In the genomic region with DNA sequence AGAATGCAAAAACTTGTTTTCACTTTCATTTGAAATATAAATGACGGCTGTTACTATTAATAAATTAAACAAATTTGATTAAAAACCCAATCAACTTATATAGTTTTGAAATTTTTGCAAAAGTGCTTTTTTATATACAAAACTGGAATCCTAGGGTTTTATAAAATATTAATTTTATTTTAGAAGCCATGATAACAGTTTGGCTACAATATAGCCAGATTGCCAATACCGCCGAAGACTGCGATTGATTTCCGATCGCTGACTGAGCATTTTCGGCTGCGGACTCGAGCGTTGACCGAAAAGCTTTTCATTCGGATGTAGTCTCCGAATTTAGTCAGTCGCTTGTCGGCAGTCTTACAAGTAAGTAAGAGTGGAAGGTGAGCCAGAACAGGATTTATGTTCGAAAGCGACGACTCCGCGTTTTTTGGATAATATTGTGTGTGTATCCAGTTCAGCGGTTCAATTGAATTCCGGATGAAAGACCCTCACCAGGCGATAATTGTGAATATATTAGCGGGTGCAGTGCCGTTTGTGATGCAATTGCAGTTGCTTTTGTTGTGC, we compare ENCODE assay signal across 1 fruit fly cellular context.
TF ChIP-seq lines count a peak whose summit lies in the region.

A gene (plus strand): TSS at position 306 of the 561 bp plus-strand sequence.

TF ChIP-seq in whole organism, embryonic, 481 proteins besides CTCF, POLR2A, EP300 and RAD21 (continued from another document):
- TF ChIP-seq CG1647 (GFP tag; optimal IDR thresholded peaks at IDR 0.05; lab: Kevin White, UChicago), result no peak
- no peak for TF ChIP-seq zen (tag; optimal IDR thresholded peaks at IDR 0.05; lab: Kevin White, UChicago)
- TF ChIP-seq usp (GFP tag; optimal IDR thresholded peaks at IDR 0.05; lab: Kevin White, UChicago), result no peak
- peak; percentile 17 for TF ChIP-seq CG10543 (GFP tag; optimal IDR thresholded peaks at IDR 0.05; lab: Kevin White, UChicago)
- peak; percentile 52 for TF ChIP-seq CG15514 (GFP tag; optimal IDR thresholded peaks at IDR 0.05; lab: Kevin White, UChicago)
- TF ChIP-seq grau (tag; optimal IDR thresholded peaks at IDR 0.05; lab: Kevin White, UChicago), result no peak
- TF ChIP-seq rib (GFP tag; IDR thresholded peaks at IDR 0.05; lab: Robert Waterston, UW), result 0 out of 2 replicates have a peak, but pooled peaks have one; percentile 26
- no peak for TF ChIP-seq slbo (GFP tag; IDR thresholded peaks at IDR 0.05; lab: Robert Waterston, UW)
- peak; percentile 67; the same call in 1 of the 2 replicates for TF ChIP-seq aop (GFP tag; IDR thresholded peaks at IDR 0.05; lab: Robert Waterston, UW)
- TF ChIP-seq MBD-R2 (GFP tag; IDR thresholded peaks at IDR 0.05; lab: Robert Waterston, UW), result no peak
- TF ChIP-seq Bgb (GFP tag; IDR thresholded peaks at IDR 0.05; lab: Robert Waterston, UW; ENCODE audit: partially characterized antibody), result peak; percentile 52
- peak; percentile 39 for TF ChIP-seq NfI (GFP tag; optimal IDR thresholded peaks at IDR 0.05; lab: Kevin White, UChicago)
- TF ChIP-seq chinmo (GFP tag; IDR thresholded peaks at IDR 0.05; lab: Robert Waterston, UW; ENCODE audit: partially characterized antibody), result peak; percentile 81; the same call in 2 of the 4 replicates
- TF ChIP-seq CG42726 (GFP tag; IDR thresholded peaks at IDR 0.05; lab: Robert Waterston, UW; ENCODE audit: partially characterized antibody), result peak; percentile 66
- TF ChIP-seq CG13296 (GFP tag; optimal IDR thresholded peaks at IDR 0.05; lab: Kevin White, UChicago), result peak; percentile 21
- TF ChIP-seq CG8290 (GFP tag; optimal IDR thresholded peaks at IDR 0.05; lab: Kevin White, UChicago), result no peak
- TF ChIP-seq CG8290 (tag; optimal IDR thresholded peaks at IDR 0.05; lab: Kevin White, UChicago), result peak in 1 of 2 experiments; percentile 47
- no peak for TF ChIP-seq Elba2 (GFP tag; optimal IDR thresholded peaks at IDR 0.05; lab: Kevin White, UChicago)
- TF ChIP-seq CG31388 (GFP tag; optimal IDR thresholded peaks at IDR 0.05; lab: Kevin White, UChicago), result no peak
- 0 out of 2 replicates have a peak, but pooled peaks have one; percentile 24 for TF ChIP-seq CG32532 (GFP tag; IDR thresholded peaks at IDR 0.05; lab: Robert Waterston, UW)
- peak; percentile 36; the same call in 1 of the 2 replicates for TF ChIP-seq E2f1 (GFP tag; IDR thresholded peaks at IDR 0.05; lab: Robert Waterston, UW)
- 0 out of 2 replicates have a peak, but pooled peaks have one; percentile 37 for TF ChIP-seq vvl (GFP tag; IDR thresholded peaks at IDR 0.05; lab: Robert Waterston, UW)
- no peak for TF ChIP-seq hkb (optimal IDR thresholded peaks at IDR 0.05; lab: Kevin White, UChicago)
- TF ChIP-seq hkb (GFP tag; IDR thresholded peaks at IDR 0.05; lab: Robert Waterston, UW), result 0 out of 2 replicates have a peak, but pooled peaks have one; percentile 33
- no peak for TF ChIP-seq MESR4 (GFP tag; optimal IDR thresholded peaks at IDR 0.05; lab: Kevin White, UChicago)
- peak; percentile 32 for TF ChIP-seq lab (GFP tag; optimal IDR thresholded peaks at IDR 0.05; lab: Kevin White, UChicago)
- TF ChIP-seq Dp (GFP tag; optimal IDR thresholded peaks at IDR 0.05; lab: Kevin White, UChicago), result no peak
- 0 out of 2 replicates have a peak, but pooled peaks have one; percentile 12 for TF ChIP-seq Atf6 (GFP tag; IDR thresholded peaks at IDR 0.05; lab: Robert Waterston, UW)
- TF ChIP-seq exex (tag; optimal IDR thresholded peaks at IDR 0.05; lab: Kevin White, UChicago), result no peak
- no peak for TF ChIP-seq CG7372 (GFP tag; IDR thresholded peaks at IDR 0.05; lab: Robert Waterston, UW)
- peak; percentile 98 for TF ChIP-seq Deaf1 (tag; optimal IDR thresholded peaks at IDR 0.05; lab: Kevin White, UChicago)
- peak; percentile 28 for TF ChIP-seq CG10147 (GFP tag; optimal IDR thresholded peaks at IDR 0.05; lab: Kevin White, UChicago)
- TF ChIP-seq dati (GFP tag; IDR thresholded peaks at IDR 0.05; lab: Robert Waterston, UW), result no peak
- TF ChIP-seq Pdp1 (GFP tag; optimal IDR thresholded peaks at IDR 0.05; lab: Kevin White, UChicago), result peak in 1 of 2 experiments; percentile 80
- TF ChIP-seq CG12155 (GFP tag; optimal IDR thresholded peaks at IDR 0.05; lab: Kevin White, UChicago), result no peak
- peak; percentile 88 for TF ChIP-seq Med (GFP tag; lab: Kevin White, UChicago)
- peak; percentile 23; the same call in 1 of the 2 replicates for TF ChIP-seq stc (GFP tag; IDR thresholded peaks at IDR 0.05; lab: Robert Waterston, UW)
- TF ChIP-seq tx (GFP tag; optimal IDR thresholded peaks at IDR 0.05; lab: Kevin White, UChicago), result no peak
TF ChIP-seq in whole organism, embryonic: peak in this region for 62.
